Fruit fly (Drosophila melanogaster) whole organism, embryonic: Measurements from ENCODE around the gene COX6B.
A peak's percentile ranks its signal among the peaks of the same experiment; 100 is the strongest.

ENCODE experiments used
- CG10431 ChIP-seq: fragments of 200-800 bp; sonication (Bioruptor generic); optimal IDR thresholded peaks from 3 replicates; lab custom pipeline; 2018; ENCODE audit warnings: missing biosample characterization, mild to moderate bottlenecking, missing genetic modification characterization
- CG11560 ChIP-seq: fragments of 200-800 bp; sonication (Bioruptor generic); IDR thresholded peaks from 3 replicates; pipeline ENCODE4 v1.3.6; 2022; ENCODE audit warnings: missing biosample characterization, missing genetic modification characterization
- CG12071 ChIP-seq: fragments of 200-800 bp; sonication (Bioruptor generic); optimal IDR thresholded peaks from 3 replicates; lab custom pipeline; 2018; ENCODE audit warnings: missing biosample characterization, mild to moderate bottlenecking, missing genetic modification characterization
- CG12659 ChIP-seq: fragments of 200-800 bp; sonication (Bioruptor generic); optimal IDR thresholded peaks from 3 replicates; lab custom pipeline; 2017; ENCODE audit warnings: mild to moderate bottlenecking, missing biosample characterization, missing genetic modification reagents, missing genetic modification characterization
- CG12769 ChIP-seq: fragments of 200-800 bp; sonication (Bioruptor generic); optimal IDR thresholded peaks from 2 replicates; lab custom pipeline; 2019; ENCODE audit warnings: missing biosample characterization, mild to moderate bottlenecking, missing genetic modification characterization, moderate library complexity
- CG15514 ChIP-seq: fragments of 200-800 bp; sonication (Bioruptor generic); optimal IDR thresholded peaks from 3 replicates; lab custom pipeline; 2017; ENCODE audit warnings: missing biosample characterization, missing genetic modification characterization, mild to moderate bottlenecking, moderate library complexity, missing genetic modification reagents
- CG15696 ChIP-seq: fragments of 200-800 bp; sonication (Bioruptor generic); optimal IDR thresholded peaks from 2 replicates; lab custom pipeline; 2019; ENCODE audit warnings: missing biosample characterization, mild to moderate bottlenecking, missing genetic modification characterization, moderate library complexity
- CG17802 ChIP-seq: fragments of 200-800 bp; sonication (Bioruptor generic); optimal IDR thresholded peaks from 2 replicates; lab custom pipeline; 2018; ENCODE audit warnings: missing biosample characterization, mild to moderate bottlenecking, missing genetic modification characterization, moderate library complexity
- CG31224 ChIP-seq: fragments of 200-800 bp; sonication (Bioruptor generic); IDR thresholded peaks from 2 replicates; pipeline ENCODE4 v1.3.6; 2022; ENCODE audit warnings: missing biosample characterization, missing genetic modification characterization
- CG34376 ChIP-seq: fragments of 200-800 bp; sonication (Bioruptor generic); optimal IDR thresholded peaks from 2 replicates; lab custom pipeline; 2018; ENCODE audit warnings: missing biosample characterization, mild to moderate bottlenecking, missing genetic modification characterization
- CG8290 ChIP-seq, 3 experiments: fragments of 200-800 bp; sonication (Bioruptor generic); optimal IDR thresholded peaks; 2 replicates each; lab custom pipeline; 2016 to 2019; ENCODE audit warnings: missing biosample characterization in 3 of 3, missing genetic modification characterization in 3 of 3, mild to moderate bottlenecking in 2 of 3, moderate library complexity in 1 of 3
- CG9215 ChIP-seq: fragments of 200-800 bp; sonication (Bioruptor generic); IDR thresholded peaks from 2 replicates; pipeline ENCODE4 v1.3.6; 2022; ENCODE audit warnings: missing biosample characterization, missing genetic modification characterization
- Camta ChIP-seq: fragments of 200-800 bp; sonication (Bioruptor generic); optimal IDR thresholded peaks from 2 replicates; lab custom pipeline; 2016; ENCODE audit warnings: missing biosample characterization, missing genetic modification characterization
- Dref ChIP-seq: fragments of 200-800 bp; sonication (Bioruptor generic); IDR thresholded peaks from 2 replicates; pipeline ENCODE4 v1.3.6; 2022; ENCODE audit warnings: missing biosample characterization, missing genetic modification characterization
- MBD-R2 ChIP-seq: fragments of 200-800 bp; sonication (Bioruptor generic); IDR thresholded peaks from 2 replicates; pipeline ENCODE4 v1.3.6; 2022; ENCODE audit warnings: missing biosample characterization, missing genetic modification characterization
- MESR4 ChIP-seq: fragments of 200-800 bp; sonication (Bioruptor generic); optimal IDR thresholded peaks from 2 replicates; lab custom pipeline; 2018; ENCODE audit warnings: missing biosample characterization, mild to moderate bottlenecking, missing genetic modification characterization, moderate library complexity
- Med ChIP-seq: fragments of 200-800 bp; sonication (Bioruptor generic); peaks from one replicate; lab custom pipeline; 2016; ENCODE audit warnings: missing biosample characterization, missing genetic modification characterization, mild to moderate bottlenecking, inconsistent platforms, moderate library complexity
- Optix ChIP-seq: fragments of 200-800 bp; sonication (Bioruptor generic); IDR thresholded peaks from 3 replicates; pipeline ENCODE4 v1.3.6; 2022; ENCODE audit warnings: missing biosample characterization, missing genetic modification characterization
- Scr ChIP-seq: fragments of 200-800 bp; sonication (Bioruptor generic); IDR thresholded peaks from 2 replicates; pipeline ENCODE4 v1.3.6; 2022; ENCODE audit warnings: missing biosample characterization, missing genetic modification characterization; ENCODE audit not compliant: partially characterized antibody
- Sry-δ ChIP-seq: fragments of 200-800 bp; sonication (Bioruptor generic); optimal IDR thresholded peaks from 2 replicates; lab custom pipeline; 2016; ENCODE audit warnings: missing biosample characterization, missing genetic modification characterization
- Stat92E ChIP-seq, 3 experiments: fragments of >200 bp in 2 of 3; fragments of 200-800 bp in 1 of 3; sonication (Bioruptor generic) in 1 of 3; optimal IDR thresholded peaks; 2 replicates each; lab custom pipeline; 2017 to 2019; ENCODE audit warnings: missing biosample characterization in 3 of 3, missing genetic modification characterization in 3 of 3, mild to moderate bottlenecking in 1 of 3, moderate library complexity in 1 of 3
- YL-1 ChIP-seq: fragments of 200-800 bp; sonication (Bioruptor generic); optimal IDR thresholded peaks from 3 replicates; lab custom pipeline; 2017; ENCODE audit warnings: missing biosample characterization, mild to moderate bottlenecking, missing genetic modification characterization
- amos ChIP-seq: fragments of 200-800 bp; sonication (Bioruptor generic); IDR thresholded peaks from 2 replicates; pipeline ENCODE4 v1.3.6; 2022; ENCODE audit warnings: missing biosample characterization, missing genetic modification characterization; ENCODE audit not compliant: partially characterized antibody
- cg ChIP-seq: fragments of 200-800 bp; sonication (Bioruptor generic); optimal IDR thresholded peaks from 3 replicates; lab custom pipeline; 2019; ENCODE audit warnings: missing biosample characterization, mild to moderate bottlenecking, missing genetic modification characterization, moderate library complexity
- chn ChIP-seq: fragments of 200-800 bp; sonication (Bioruptor generic); optimal IDR thresholded peaks from 2 replicates; lab custom pipeline; 2016; ENCODE audit warnings: missing biosample characterization, missing genetic modification characterization
- emc ChIP-seq: fragments of 200-800 bp; sonication (Bioruptor generic); optimal IDR thresholded peaks from 2 replicates; lab custom pipeline; 2016; ENCODE audit warnings: missing biosample characterization, missing genetic modification characterization
- gsb-n ChIP-seq: fragments of 200-800 bp; sonication (Bioruptor generic); optimal IDR thresholded peaks from 3 replicates; lab custom pipeline; 2018; ENCODE audit warnings: missing biosample characterization, mild to moderate bottlenecking, missing genetic modification characterization
- knrl ChIP-seq: fragments of 200-800 bp; sonication (Bioruptor generic); IDR thresholded peaks from 3 replicates; pipeline ENCODE4 v1.3.6; 2022; ENCODE audit warnings: missing biosample characterization, missing genetic modification characterization; ENCODE audit not compliant: partially characterized antibody
- phol ChIP-seq: fragments of 200-800 bp; sonication (Bioruptor generic); optimal IDR thresholded peaks from 3 replicates; lab custom pipeline; 2018; ENCODE audit warnings: missing biosample characterization, mild to moderate bottlenecking, missing genetic modification characterization, moderate library complexity
- pzg ChIP-seq: fragments of 200-800 bp; sonication (Bioruptor generic); optimal IDR thresholded peaks from 3 replicates; lab custom pipeline; 2018; ENCODE audit warnings: missing biosample characterization, mild to moderate bottlenecking, missing genetic modification characterization, moderate library complexity
- sd ChIP-seq: fragments of 200-800 bp; sonication (Bioruptor generic); optimal IDR thresholded peaks from 3 replicates; lab custom pipeline; 2018; ENCODE audit warnings: missing biosample characterization, mild to moderate bottlenecking, missing genetic modification characterization, moderate library complexity
- sna ChIP-seq: fragments of 200-800 bp; sonication (Bioruptor generic); IDR thresholded peaks from 2 replicates; pipeline ENCODE4 v1.3.6; 2022; ENCODE audit warnings: missing biosample characterization, missing genetic modification characterization; ENCODE audit not compliant: partially characterized antibody
- sob ChIP-seq: fragments of 200-800 bp; sonication (Bioruptor generic); IDR thresholded peaks from 2 replicates; pipeline ENCODE4 v1.3.6; 2022; ENCODE audit warnings: missing biosample characterization, missing genetic modification characterization
- stwl ChIP-seq: fragments of 200-800 bp; sonication (Bioruptor generic); optimal IDR thresholded peaks from 3 replicates; lab custom pipeline; 2018; ENCODE audit warnings: missing biosample characterization, mild to moderate bottlenecking, missing genetic modification characterization, moderate library complexity
- trem ChIP-seq: fragments of 200-800 bp; optimal IDR thresholded peaks from 3 replicates; lab custom pipeline; 2019; ENCODE audit warnings: missing biosample characterization, mild to moderate bottlenecking, missing genetic modification characterization, moderate library complexity
- trh ChIP-seq: fragments of 200-800 bp; sonication (Bioruptor generic); optimal IDR thresholded peaks from 2 replicates; lab custom pipeline; 2016; ENCODE audit warnings: missing biosample characterization, missing genetic modification characterization
- unc-4 ChIP-seq: fragments of 200-800 bp; sonication (Bioruptor generic); IDR thresholded peaks from 2 replicates; pipeline ENCODE4 v1.3.6; 2022; ENCODE audit warnings: missing biosample characterization, missing genetic modification characterization; ENCODE audit not compliant: partially characterized antibody
- z ChIP-seq: fragments of 200-800 bp; sonication (Bioruptor generic); IDR thresholded peaks from 3 replicates; pipeline ENCODE4 v1.3.6; 2022; ENCODE audit warnings: missing biosample characterization, missing genetic modification characterization

COX6B gene

DNA sequence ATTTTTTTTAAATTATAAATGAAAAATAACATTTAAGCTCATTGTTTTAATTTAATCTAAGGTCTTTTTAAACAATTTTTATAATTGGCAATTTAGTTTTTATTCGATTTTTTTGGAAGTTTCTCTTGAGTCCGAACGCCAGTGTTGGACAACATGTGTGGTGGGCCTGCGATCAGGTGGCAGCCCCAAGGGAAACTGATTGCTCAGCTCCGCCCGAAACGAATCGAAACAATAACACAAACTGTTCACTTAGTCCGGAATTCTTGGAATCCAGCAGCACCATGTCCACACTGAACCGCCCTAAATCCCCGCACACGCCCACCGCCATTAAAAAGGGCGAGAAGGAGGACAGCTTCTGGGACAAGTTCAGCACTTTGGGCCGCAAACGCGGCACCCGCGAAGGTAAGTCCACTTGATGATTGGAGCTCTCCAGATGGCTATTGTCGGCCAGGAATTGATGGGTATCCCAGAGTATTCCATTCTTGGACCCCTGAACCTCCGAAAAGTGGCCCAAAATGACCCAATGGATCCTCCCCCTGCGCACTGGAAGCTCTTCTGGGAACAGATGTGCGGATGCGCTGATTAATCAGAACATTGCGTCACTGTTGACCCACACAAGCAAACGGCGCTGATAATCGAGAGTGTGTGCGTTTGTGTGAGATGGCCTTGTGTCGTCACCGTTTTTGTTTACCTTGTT is 1.9 kb upstream of the COX6B start, which contains the start of gene parvin (continued):
- TF ChIP-seq z (GFP tag; lab: Robert Waterston, UW) (no peak), pzg (peak; percentile 37), chn (GFP tag; lab: Kevin White, UChicago) (no peak), Camta (GFP tag; lab: Kevin White, UChicago) (no peak), CG34376 (GFP tag; lab: Kevin White, UChicago) (no peak), sob (GFP tag; lab: Robert Waterston, UW) (0 out of 2 replicates have a peak, but pooled peaks have one; percentile 14), gsb-n (tag; lab: Kevin White, UChicago) (peak; percentile 51), YL-1 (peak; percentile 50), Dref (GFP tag; lab: Robert Waterston, UW) (peak; percentile 45; the same call in 1 of the 2 replicates), CG11560 (tag; lab: Robert Waterston, UW) (peak; percentile 62; the same call in 1 of the 3 replicates), CG17802 (tag; lab: Kevin White, UChicago) (no peak), CG10431 (GFP tag; lab: Kevin White, UChicago) (no peak), unc-4 (GFP tag; lab: Robert Waterston, UW) (peak; percentile 18; the same call in 1 of the 2 replicates), sna (0 out of 2 replicates have a peak, but pooled peaks have one; percentile 14), CG12659 (GFP tag; lab: Kevin White, UChicago) (peak; percentile 38), phol (tag; lab: Kevin White, UChicago) (peak; percentile 1), MESR4 (GFP tag; lab: Kevin White, UChicago) (peak; percentile 86), CG31224 (GFP tag; lab: Robert Waterston, UW) (no peak), Sry-δ (GFP tag; lab: Kevin White, UChicago) (peak; percentile 56), CG15696 (tag; lab: Kevin White, UChicago) (no peak), knrl (GFP tag; lab: Robert Waterston, UW) (peak; percentile 37; the same call in 1 of the 3 replicates), CG12071 (GFP tag; lab: Kevin White, UChicago) (no peak), CG8290 (GFP tag; optimal IDR thresholded peaks at IDR 0.05; lab: Kevin White, UChicago) (no peak), CG8290 (tag; optimal IDR thresholded peaks at IDR 0.05; lab: Kevin White, UChicago) (peak in 1 of 2 experiments; percentile 18), sd (tag; lab: Kevin White, UChicago) (peak; percentile 33), trh (GFP tag; lab: Kevin White, UChicago) (no peak), CG9215 (GFP tag; lab: Robert Waterston, UW) (no peak), Med (GFP tag; lab: Kevin White, UChicago) (peak; percentile 28), Scr (GFP tag; lab: Robert Waterston, UW) (peak; percentile 48), CG15514 (peak; percentile 36), MBD-R2 (GFP tag; lab: Robert Waterston, UW) (peak; percentile 35; the same call in 1 of the 2 replicates), cg (peak; percentile 82), amos (GFP tag; lab: Robert Waterston, UW) (peak; percentile 32; the same call in 1 of the 2 replicates), CG12769 (tag; lab: Kevin White, UChicago) (peak; percentile 43), Optix (GFP tag; lab: Robert Waterston, UW) (no peak), Stat92E (GFP tag; optimal IDR thresholded peaks at IDR 0.05; lab: Kevin White, UChicago) (peak in 1 of 3 experiments; percentile 33), emc (GFP tag; lab: Kevin White, UChicago) (no peak), trem (tag; lab: Kevin White, UChicago) (peak; percentile 7), stwl (tag; lab: Kevin White, UChicago) (peak; percentile 22)
